Fruit fly (Drosophila melanogaster): ENCODE results near the gene Rcc1.

The Rcc1 gene

dm6 chr3L:5940431-5940830 lies 7.9 kb upstream of the Rcc1 start:
- TF ChIP-seq CG8478 (optimal IDR thresholded peaks at IDR 0.05) (no peak), usp (GFP tag; optimal IDR thresholded peaks at IDR 0.05) (no peak), pan (optimal IDR thresholded peaks at IDR 0.05) (no peak), psq (optimal IDR thresholded peaks at IDR 0.05) (no peak), EcR (GFP tag; optimal IDR thresholded peaks at IDR 0.05) (no peak), Dll (optimal IDR thresholded peaks at IDR 0.05) (no peak)

dm6 chr3L:5927536-5927935 lies 5.0 kb downstream of the Rcc1 start:
- TF ChIP-seq psq (optimal IDR thresholded peaks at IDR 0.05) (no peak), CG8478 (optimal IDR thresholded peaks at IDR 0.05) (no peak), pan (optimal IDR thresholded peaks at IDR 0.05) (no peak), Dll (optimal IDR thresholded peaks at IDR 0.05) (no peak), EcR (GFP tag; optimal IDR thresholded peaks at IDR 0.05) (no peak)

- TF ChIP-seq EcR (GFP tag; optimal IDR thresholded peaks at IDR 0.05) = no peak
- no peak for TF ChIP-seq pan (optimal IDR thresholded peaks at IDR 0.05)
- no peak for TF ChIP-seq CG8478 (optimal IDR thresholded peaks at IDR 0.05)
- TF ChIP-seq Dll (optimal IDR thresholded peaks at IDR 0.05) = peak; percentile 84
- TF ChIP-seq usp (GFP tag; optimal IDR thresholded peaks at IDR 0.05) = no peak
- TF ChIP-seq psq (optimal IDR thresholded peaks at IDR 0.05) = no peak
Measured at dm6 chr3L:5926015-5926988, 6.3 kb downstream of the Rcc1 start.

dm6 chr3L:5923646-5924122 lies 8.9 kb downstream of the Rcc1 start, which contains the start of gene CG33523:
Gene CG33523 (plus strand): TSS chr3L:5923862.
- TF ChIP-seq EcR (GFP tag; optimal IDR thresholded peaks at IDR 0.05) = no peak
- TF ChIP-seq psq (optimal IDR thresholded peaks at IDR 0.05) = no peak

- TF ChIP-seq Dll (optimal IDR thresholded peaks at IDR 0.05) (no peak), psq (optimal IDR thresholded peaks at IDR 0.05) (no peak), pan (optimal IDR thresholded peaks at IDR 0.05) (no peak)
Measured at dm6 chr3L:5922005-5922685, 10.4 kb downstream of the Rcc1 start, which contains the start of gene CG32407. Gene CG32407 (plus strand): TSS chr3L:5922055.

dm6 chr3L:5921216-5921615 lies 11.4 kb downstream of the Rcc1 start, which contains the start of gene PXo:
Gene PXo (minus strand): TSS chr3L:5921316.
- TF ChIP-seq pan (optimal IDR thresholded peaks at IDR 0.05) = no peak

dm6 chr3L:5920778-5921177 lies 11.8 kb downstream of the Rcc1 start:
- TF ChIP-seq psq (optimal IDR thresholded peaks at IDR 0.05) (no peak), Dll (optimal IDR thresholded peaks at IDR 0.05) (no peak), usp (GFP tag; optimal IDR thresholded peaks at IDR 0.05) (no peak), CG8478 (optimal IDR thresholded peaks at IDR 0.05) (no peak), pan (optimal IDR thresholded peaks at IDR 0.05) (no peak), EcR (GFP tag; optimal IDR thresholded peaks at IDR 0.05) (no peak)

dm6 chr3L:5907077-5907476 lies 25.5 kb downstream of the Rcc1 start, which contains the start of gene CG13288:
Gene CG13288 (plus strand): TSS chr3L:5907381.
- TF ChIP-seq EcR (GFP tag; optimal IDR thresholded peaks at IDR 0.05) (no peak), Dll (optimal IDR thresholded peaks at IDR 0.05) (no peak), pan (optimal IDR thresholded peaks at IDR 0.05) (no peak), CG8478 (optimal IDR thresholded peaks at IDR 0.05) (no peak), psq (optimal IDR thresholded peaks at IDR 0.05) (no peak), usp (GFP tag; optimal IDR thresholded peaks at IDR 0.05) (no peak)

- TF ChIP-seq EcR (GFP tag; optimal IDR thresholded peaks at IDR 0.05) (no peak), Dll (optimal IDR thresholded peaks at IDR 0.05) (no peak), usp (GFP tag; optimal IDR thresholded peaks at IDR 0.05) (no peak), psq (optimal IDR thresholded peaks at IDR 0.05) (no peak), pan (optimal IDR thresholded peaks at IDR 0.05) (no peak), CG8478 (optimal IDR thresholded peaks at IDR 0.05) (no peak)
Measured at dm6 chr3L:5906599-5906998, 26.0 kb downstream of the Rcc1 start, which contains the start of gene CG10486. Gene CG10486 (minus strand): TSS chr3L:5906699.

- TF ChIP-seq EcR (GFP tag; optimal IDR thresholded peaks at IDR 0.05) (no peak), usp (GFP tag; optimal IDR thresholded peaks at IDR 0.05) (no peak), CG8478 (optimal IDR thresholded peaks at IDR 0.05) (no peak), Dll (optimal IDR thresholded peaks at IDR 0.05) (no peak), psq (optimal IDR thresholded peaks at IDR 0.05) (no peak), pan (optimal IDR thresholded peaks at IDR 0.05) (no peak)
Measured at dm6 chr3L:5903955-5904354, 28.6 kb downstream of the Rcc1 start, which contains the start of gene CG32413. Gene CG32413 (minus strand): TSS chr3L:5904055.

- TF ChIP-seq psq (optimal IDR thresholded peaks at IDR 0.05) (no peak), usp (GFP tag; optimal IDR thresholded peaks at IDR 0.05) (no peak), EcR (GFP tag; optimal IDR thresholded peaks at IDR 0.05) (no peak), CG8478 (optimal IDR thresholded peaks at IDR 0.05) (no peak), pan (optimal IDR thresholded peaks at IDR 0.05) (no peak), Dll (optimal IDR thresholded peaks at IDR 0.05) (no peak)
Measured at dm6 chr3L:5902189-5902765, 30.3 kb downstream of the Rcc1 start, which contains the start of gene QC. Gene QC (minus strand): TSS chr3L:5902456.

- TF ChIP-seq EcR (GFP tag; optimal IDR thresholded peaks at IDR 0.05) = no peak
- TF ChIP-seq CG8478 (optimal IDR thresholded peaks at IDR 0.05) = no peak
- no peak for TF ChIP-seq psq (optimal IDR thresholded peaks at IDR 0.05)
Measured at dm6 chr3L:5899305-5899704, 33.3 kb downstream of the Rcc1 start, which contains the start of gene CG32409. Gene CG32409 (plus strand): TSS chr3L:5899528.
